Fruit fly (Drosophila melanogaster): ENCODE data around the gene dac.

Gene dac

dm6 chr2L:16500469-16500868 is 14.7 kb upstream of the dac start (continued):
- TF ChIP-seq CG33557 (GFP tag; optimal IDR thresholded peaks at IDR 0.05) (peak; percentile 92), Sry-δ (GFP tag; optimal IDR thresholded peaks at IDR 0.05) (peak; percentile 45), CG1832 (GFP tag; optimal IDR thresholded peaks at IDR 0.05) (no peak), gt (GFP tag; IDR thresholded peaks at IDR 0.05) (peak; percentile 87), CG17912 (GFP tag; optimal IDR thresholded peaks at IDR 0.05) (peak; percentile 73), CG32532 (GFP tag; IDR thresholded peaks at IDR 0.05) (peak; percentile 92), CG4360 (GFP tag; IDR thresholded peaks at IDR 0.05) (peak; percentile 69), CG4424 (GFP tag; optimal IDR thresholded peaks at IDR 0.05) (peak; percentile 76), pnt (GFP tag; optimal IDR thresholded peaks at IDR 0.05) (peak; percentile 88), CG10959 (GFP tag; IDR thresholded peaks at IDR 0.05) (peak; percentile 93), HHEX (GFP tag; optimal IDR thresholded peaks at IDR 0.05) (peak; percentile 78), nau (GFP tag; optimal IDR thresholded peaks at IDR 0.05) (peak; percentile 72), CG1792 (GFP tag; optimal IDR thresholded peaks at IDR 0.05) (peak; percentile 78), Hand (GFP tag; optimal IDR thresholded peaks at IDR 0.05) (peak; percentile 84), CG2120 (GFP tag; optimal IDR thresholded peaks at IDR 0.05) (peak; percentile 86), NfI (GFP tag; optimal IDR thresholded peaks at IDR 0.05) (peak; percentile 92), CG32767 (GFP tag; IDR thresholded peaks at IDR 0.05) (peak; percentile 88), Gug (GFP tag; IDR thresholded peaks at IDR 0.05) (peak; percentile 90), CG13894 (tag; optimal IDR thresholded peaks at IDR 0.05) (peak; percentile 79), slou (GFP tag; optimal IDR thresholded peaks at IDR 0.05) (peak; percentile 64), CG7963 (GFP tag; IDR thresholded peaks at IDR 0.05; ENCODE audit: partially characterized antibody) (no peak), Sox100B (GFP tag; optimal IDR thresholded peaks at IDR 0.05) (peak; percentile 78), CG10654 (GFP tag; optimal IDR thresholded peaks at IDR 0.05) (peak; percentile 82), CG12219 (GFP tag; optimal IDR thresholded peaks at IDR 0.05) (peak; percentile 92), dysf (GFP tag; IDR thresholded peaks at IDR 0.05) (peak; percentile 93), Elba2 (GFP tag; optimal IDR thresholded peaks at IDR 0.05) (no peak), nerfin-1 (tag; optimal IDR thresholded peaks at IDR 0.05) (peak; percentile 81), CG17361 (GFP tag; IDR thresholded peaks at IDR 0.05) (peak; percentile 80), nerfin-2 (GFP tag; IDR thresholded peaks at IDR 0.05; ENCODE audit: partially characterized antibody) (0 out of 2 replicates have a peak, but pooled peaks have one; percentile 36), tup (GFP tag; optimal IDR thresholded peaks at IDR 0.05) (peak; percentile 87), Hr51 (GFP tag; optimal IDR thresholded peaks at IDR 0.05) (peak; percentile 71 to 87), CG9797 (GFP tag; optimal IDR thresholded peaks at IDR 0.05) (peak; percentile 4), Dll (GFP tag; IDR thresholded peaks at IDR 0.05; ENCODE audit: partially characterized antibody) (no peak), CkIIα-i1 (GFP tag; IDR thresholded peaks at IDR 0.05) (no peak), ap (GFP tag; IDR thresholded peaks at IDR 0.05) (peak; percentile 86), CG4328 (GFP tag; optimal IDR thresholded peaks at IDR 0.05) (peak; percentile 69), CG6175 (GFP tag; IDR thresholded peaks at IDR 0.05) (peak; percentile 83), pan (optimal IDR thresholded peaks at IDR 0.05) (no peak), pan (GFP tag; optimal IDR thresholded peaks at IDR 0.05 in 1 of 2, IDR thresholded peaks at IDR 0.05 in 1 of 2) (peak in 1 of 2 experiments; percentile 94), Dad (GFP tag; optimal IDR thresholded peaks at IDR 0.05) (peak; percentile 73), chm (GFP tag; IDR thresholded peaks at IDR 0.05) (peak; percentile 94), org-1 (GFP tag; optimal IDR thresholded peaks at IDR 0.05) (peak; percentile 87), ranshi (GFP tag; IDR thresholded peaks at IDR 0.05) (peak; percentile 93), CG12942 (GFP tag; optimal IDR thresholded peaks at IDR 0.05) (peak; percentile 85), MBD-R2 (GFP tag; IDR thresholded peaks at IDR 0.05) (peak; percentile 77), CrebB (tag; optimal IDR thresholded peaks at IDR 0.05) (peak; percentile 92), fru (optimal IDR thresholded peaks at IDR 0.05) (no peak), CG9215 (GFP tag; IDR thresholded peaks at IDR 0.05) (peak; percentile 86), lmd (GFP tag; IDR thresholded peaks at IDR 0.05) (peak; percentile 95), Side (GFP tag; optimal IDR thresholded peaks at IDR 0.05) (peak; percentile 92), cg (GFP tag; optimal IDR thresholded peaks at IDR 0.05) (peak; percentile 69), CG10267 (tag; optimal IDR thresholded peaks at IDR 0.05) (peak; percentile 84)

Data from whole organism, embryonic.